Worm (Caenorhabditis elegans): Measurements from ENCODE around the gene lmp-1.

DNA sequence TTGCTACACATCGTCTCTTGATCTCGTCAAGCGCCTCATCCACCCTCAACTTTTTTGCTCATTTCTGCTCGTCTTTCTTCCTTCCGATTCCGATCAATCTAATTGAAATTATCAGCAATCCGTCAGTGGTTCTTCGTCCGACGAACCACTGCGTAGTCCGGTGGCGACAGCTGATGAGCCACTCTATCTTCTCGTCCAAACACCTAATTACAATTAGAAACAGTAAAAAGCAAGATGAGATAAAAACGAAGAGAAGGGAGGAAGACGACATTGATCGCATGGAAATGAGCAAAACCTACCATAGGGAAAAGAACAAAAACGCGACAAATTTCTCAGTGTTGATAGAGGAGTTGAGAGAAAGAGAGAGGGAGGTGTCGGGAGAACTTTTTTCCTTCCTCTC is 22.0 kb upstream of the lmp-1 start:
- TF ChIP-seq hmg-4 (GFP tag; optimal IDR thresholded peaks at IDR 0.05) (no peak), ets-7 (tag; optimal IDR thresholded peaks at IDR 0.05) (no peak)

All from whole organism, early embryonic.